Worm (Caenorhabditis elegans): ENCODE measurements around the gene ZK512.7.

DNA sequence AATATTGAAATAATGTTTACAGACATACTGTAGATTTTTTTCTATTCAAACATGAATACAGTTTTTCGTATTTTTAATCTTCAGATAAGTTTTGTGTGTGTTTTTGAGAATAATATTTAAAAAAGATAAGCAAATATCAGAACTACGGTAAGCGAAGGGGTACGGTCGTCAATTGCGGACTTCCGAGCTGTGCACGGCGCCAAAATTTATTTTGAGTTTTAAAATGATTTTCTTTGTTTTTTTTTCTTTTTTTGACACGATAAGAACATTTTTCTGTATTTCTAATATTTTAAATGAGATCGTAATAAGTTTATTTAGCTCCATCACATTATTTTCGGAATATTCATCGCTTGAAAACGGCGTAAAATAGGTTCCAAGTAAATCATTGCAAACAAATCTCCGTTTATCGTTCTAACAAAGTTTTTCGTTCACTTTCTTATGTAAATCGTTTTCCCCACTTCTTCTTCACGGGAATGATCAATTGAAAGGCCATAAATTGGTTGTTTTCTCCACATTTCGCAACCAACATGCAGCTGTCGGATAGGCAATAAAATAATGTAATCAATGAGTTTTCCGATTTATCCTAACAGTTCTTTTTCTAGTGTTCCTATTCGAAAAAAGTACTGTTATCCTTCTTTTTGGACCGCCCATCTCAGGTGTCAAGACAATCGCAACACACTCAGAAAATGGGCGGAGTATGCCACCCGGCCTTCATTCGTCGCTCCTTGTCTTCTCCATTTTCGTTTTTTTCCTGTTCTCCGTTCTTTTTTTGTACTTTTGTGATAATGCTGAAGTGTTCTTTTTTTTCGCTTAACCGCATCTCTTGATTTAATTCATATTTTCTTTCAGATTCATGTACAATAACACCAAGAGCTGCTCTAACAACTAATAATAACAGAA is 46.9 kb downstream of the ZK512.7 start, which contains the start of gene glp-1:
- TF ChIP-seq nhr-237 (tag; optimal IDR thresholded peaks at IDR 0.05) (no peak), drap-1 (GFP tag; optimal IDR thresholded peaks at IDR 0.05) (no peak), ztf-11 (tag; optimal IDR thresholded peaks at IDR 0.05) (no peak), elt-1 (tag; optimal IDR thresholded peaks at IDR 0.05; ENCODE audit: borderline replicate concordance, insufficient read depth) (no peak), ces-1 (GFP tag; optimal IDR thresholded peaks at IDR 0.05) (no peak), pha-4 (tag; optimal IDR thresholded peaks at IDR 0.05) (no peak), sptf-1 (tag; optimal IDR thresholded peaks at IDR 0.05) (no peak), nhr-76 (tag; optimal IDR thresholded peaks at IDR 0.05) (no peak), mep-1 (tag; optimal IDR thresholded peaks at IDR 0.05) (no peak)
